Worm (Caenorhabditis elegans) whole organism, L4 larva: ENCODE data around the gene F10E9.3.
A peak's percentile ranks its signal among the peaks of the same experiment; 100 is the strongest.

Experiments
- T20F7.1 ChIP-seq: fragments of 200-800 bp; sonication (Bioruptor generic); optimal IDR thresholded peaks from 2 replicates; lab custom pipeline; 2018; ENCODE audit warnings: mild to moderate bottlenecking, missing genetic modification characterization, missing compliant biosample characterization
- ama-1 ChIP-seq: fragments of 150-350 bp; optimal IDR thresholded peaks from 2 replicates; lab custom pipeline; 2014; ENCODE audit warnings: inconsistent platforms, mixed read lengths
- cey-2 ChIP-seq: sonication (generic microtip); optimal IDR thresholded peaks from 3 replicates; lab custom pipeline; 2017; ENCODE audit warnings: missing genetic modification characterization, mild to moderate bottlenecking, missing compliant biosample characterization, antibody characterized with exemption, borderline replicate concordance; ENCODE audit not compliant: insufficient read depth
- ctbp-1 ChIP-seq: fragments of 200-800 bp; sonication (Bioruptor generic); IDR thresholded peaks from 2 replicates; pipeline ENCODE4 v1.3.6; 2022; ENCODE audit warnings: missing genetic modification reagents, missing genetic modification characterization, missing compliant biosample characterization
- egl-27 ChIP-seq: sonication (generic microtip); optimal IDR thresholded peaks from 3 replicates; lab custom pipeline; 2017; ENCODE audit warnings: missing biosample characterization, missing genetic modification reagents, missing genetic modification characterization
- gei-8 ChIP-seq: fragments of 200-800 bp; sonication (Bioruptor generic); optimal IDR thresholded peaks from 2 replicates; lab custom pipeline; 2018; ENCODE audit warnings: mild to moderate bottlenecking, missing genetic modification characterization, missing compliant biosample characterization
- lin-13 ChIP-seq: fragments of 150-350 bp; optimal IDR thresholded peaks from 2 replicates; lab custom pipeline; 2014; ENCODE audit warnings: missing biosample characterization, missing genetic modification reagents, missing genetic modification characterization
- nhr-48 ChIP-seq: sonication (generic microtip); optimal IDR thresholded peaks from 2 replicates; lab custom pipeline; 2016; ENCODE audit warnings: mild to moderate bottlenecking, missing genetic modification characterization, missing compliant biosample characterization
- saeg-2 ChIP-seq: fragments of 200-800 bp; sonication (Bioruptor generic); IDR thresholded peaks from 2 replicates; pipeline ENCODE4 v1.3.6; 2022; ENCODE audit warnings: missing genetic modification reagents, missing genetic modification characterization, missing compliant biosample characterization
- snpc-4 ChIP-seq: fragments of 150-350 bp; optimal IDR thresholded peaks from 2 replicates; lab custom pipeline; 2014; ENCODE audit warnings: missing biosample characterization, missing genetic modification characterization

DNA sequence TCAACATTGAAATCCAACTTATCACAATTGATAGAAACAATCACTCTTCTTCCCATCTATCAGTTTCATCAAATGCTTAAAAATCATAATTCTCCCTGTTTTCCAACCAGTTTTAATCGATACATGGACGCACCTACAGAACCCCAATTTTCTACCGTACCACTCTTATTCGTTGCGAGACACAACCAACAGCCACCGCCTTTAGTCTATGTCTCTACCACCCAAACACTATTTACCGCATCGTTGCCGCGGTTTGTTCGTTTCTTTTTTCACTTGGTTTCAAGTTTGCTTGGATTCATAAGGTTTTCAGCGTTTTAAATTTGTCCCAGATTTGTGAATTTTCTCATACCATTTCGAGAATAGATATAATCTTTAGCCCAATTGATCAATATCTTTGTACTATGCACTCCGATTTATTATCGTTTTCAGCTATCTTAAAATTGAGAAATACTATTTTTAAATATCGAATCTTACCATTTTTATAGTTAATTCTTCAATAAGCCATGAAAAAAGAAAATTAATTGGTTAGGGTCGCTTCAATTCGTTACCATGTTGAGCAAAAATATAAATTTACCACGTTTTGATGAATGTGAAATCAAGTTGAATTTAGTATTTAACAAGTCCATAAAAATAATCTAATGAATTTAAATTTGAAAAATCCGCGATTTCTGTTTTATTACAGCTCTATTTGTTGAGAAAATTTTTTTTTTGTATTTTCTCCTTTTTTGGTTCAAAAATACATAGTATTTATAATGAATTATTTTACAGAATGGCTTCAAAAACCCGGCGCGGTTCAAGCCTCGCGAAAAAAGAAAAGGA is at the start of gene F10E9.3:
- TF ChIP-seq egl-27 (tag; lab: Kevin White, UChicago) (no peak), lin-13 (no peak), gei-8 (GFP tag; lab: Kevin White, UChicago) (no peak), ctbp-1 (GFP tag; lab: Robert Waterston, UW) (no peak), ama-1 (lab: Kevin White, UChicago) (peak; percentile 32), T20F7.1 (GFP tag; lab: Kevin White, UChicago) (peak; percentile 13), saeg-2 (GFP tag; lab: Robert Waterston, UW) (no peak), nhr-48 (tag; lab: Kevin White, UChicago) (no peak), snpc-4 (tag; lab: Kevin White, UChicago) (no peak), cey-2 (no peak)
